Fruit fly (Drosophila melanogaster) whole organism, embryonic: ENCODE measurements around the gene Dok.

Experiments used
- Atf-2 ChIP-seq: fragments of 200-800 bp; sonication (Bioruptor generic); optimal IDR thresholded peaks from 2 replicates; lab custom pipeline; 2016; ENCODE audit warnings: missing biosample characterization, missing genetic modification characterization
- Blimp-1 ChIP-seq: fragments of 200-800 bp; sonication (Bioruptor generic); optimal IDR thresholded peaks from 3 replicates; lab custom pipeline; 2018; ENCODE audit warnings: missing biosample characterization, missing genetic modification characterization, mild to moderate bottlenecking, moderate library complexity, missing genetic modification reagents
- CG12155 ChIP-seq: fragments of 200-800 bp; sonication (Bioruptor generic); optimal IDR thresholded peaks from 3 replicates; lab custom pipeline; 2016; ENCODE audit warnings: missing biosample characterization, missing genetic modification characterization
- CG1233 ChIP-seq: fragments of 200-800 bp; sonication (Bioruptor generic); optimal IDR thresholded peaks from 4 replicates; lab custom pipeline; 2018; ENCODE audit warnings: missing biosample characterization, mild to moderate bottlenecking, missing genetic modification characterization
- CG13296 ChIP-seq: fragments of 200-800 bp; sonication (Bioruptor generic); optimal IDR thresholded peaks from 3 replicates; lab custom pipeline; 2018; ENCODE audit warnings: missing biosample characterization, mild to moderate bottlenecking, missing genetic modification characterization
- CG14441 ChIP-seq: fragments of 200-800 bp; sonication (Bioruptor generic); IDR thresholded peaks from 2 replicates; pipeline ENCODE4 v1.3.6; 2022; ENCODE audit warnings: missing biosample characterization, missing genetic modification characterization
- CG18262 ChIP-seq: fragments of 200-800 bp; optimal IDR thresholded peaks from 3 replicates; lab custom pipeline; 2019; ENCODE audit warnings: missing biosample characterization, mild to moderate bottlenecking, missing genetic modification characterization, moderate library complexity
- CG2712 ChIP-seq: fragments of 200-800 bp; optimal IDR thresholded peaks from 3 replicates; lab custom pipeline; 2019; ENCODE audit warnings: missing biosample characterization, mild to moderate bottlenecking, missing genetic modification characterization, moderate library complexity
- CG2889 ChIP-seq: fragments of 200-800 bp; sonication (Bioruptor generic); IDR thresholded peaks from 3 replicates; pipeline ENCODE4 v1.3.6; 2022; ENCODE audit warnings: missing biosample characterization, missing genetic modification characterization
- CG30403 ChIP-seq: fragments of 200-800 bp; sonication (Bioruptor generic); optimal IDR thresholded peaks from 3 replicates; lab custom pipeline; 2016; ENCODE audit warnings: missing biosample characterization, missing genetic modification characterization
- CG3065 ChIP-seq: fragments of 200-800 bp; sonication (Bioruptor generic); optimal IDR thresholded peaks from 2 replicates; lab custom pipeline; 2016; ENCODE audit warnings: missing biosample characterization, missing genetic modification characterization
- CG31365 ChIP-seq: fragments of 200-800 bp; sonication (Bioruptor generic); optimal IDR thresholded peaks from 2 replicates; lab custom pipeline; 2018; ENCODE audit warnings: missing biosample characterization, mild to moderate bottlenecking, missing genetic modification characterization
- CG43689 ChIP-seq: fragments of 200-800 bp; sonication (Bioruptor generic); IDR thresholded peaks from 2 replicates; pipeline ENCODE4 v1.3.6; 2022; ENCODE audit warnings: missing biosample characterization, missing genetic modification characterization
- CG6654 ChIP-seq: fragments of 200-800 bp; sonication (Bioruptor generic); optimal IDR thresholded peaks from 2 replicates; lab custom pipeline; 2017; ENCODE audit warnings: missing biosample characterization, mild to moderate bottlenecking, missing genetic modification characterization
- CG7372 ChIP-seq: fragments of 200-800 bp; sonication (Bioruptor generic); IDR thresholded peaks from 2 replicates; pipeline ENCODE4 v1.3.6; 2022; ENCODE audit warnings: missing biosample characterization, missing genetic modification characterization
- CkIIα-i1 ChIP-seq: fragments of 200-800 bp; sonication (Bioruptor generic); IDR thresholded peaks from 2 replicates; pipeline ENCODE4 v1.3.6; 2022; ENCODE audit warnings: missing biosample characterization, missing genetic modification characterization
- D ChIP-seq, 2 experiments: fragments of 200-800 bp in 1 of 2; fragments of >200 bp in 1 of 2; sonication (Bioruptor generic) in 1 of 2; optimal IDR thresholded peaks; 2 replicates in 1 of 2; 3 replicates in 1 of 2; lab custom pipeline; 2017; ENCODE audit warnings: mild to moderate bottlenecking in 1 of 2, missing biosample characterization in 1 of 2, missing genetic modification characterization in 1 of 2, missing genetic modification reagents in 1 of 2
- Dfd ChIP-seq, 2 experiments: fragments of >200 bp; optimal IDR thresholded peaks; 2 replicates each; lab custom pipeline; 2017; ENCODE audit warnings: missing biosample characterization in 2 of 2, missing genetic modification characterization in 2 of 2
- Doc3 ChIP-seq: fragments of 200-800 bp; sonication (Bioruptor generic); IDR thresholded peaks from 3 replicates; pipeline ENCODE4 v1.3.6; 2022; ENCODE audit warnings: missing biosample characterization, missing genetic modification characterization; ENCODE audit not compliant: partially characterized antibody
- Ets65A ChIP-seq: fragments of 200-800 bp; sonication (Bioruptor generic); peaks from one replicate; lab custom pipeline; 2016; ENCODE audit warnings: missing biosample characterization, missing genetic modification characterization
- Fer1 ChIP-seq: fragments of 200-800 bp; sonication (Bioruptor generic); optimal IDR thresholded peaks from 2 replicates; lab custom pipeline; 2017; ENCODE audit warnings: missing biosample characterization, mild to moderate bottlenecking, missing genetic modification characterization
- Gug ChIP-seq: fragments of 200-800 bp; sonication (Bioruptor generic); IDR thresholded peaks from 4 replicates; pipeline ENCODE4 v1.3.6; 2022; ENCODE audit warnings: missing biosample characterization, missing genetic modification characterization
- HLHmδ ChIP-seq: fragments of 200-800 bp; sonication (Bioruptor generic); optimal IDR thresholded peaks from 2 replicates; lab custom pipeline; 2018; ENCODE audit warnings: missing biosample characterization, mild to moderate bottlenecking, missing genetic modification characterization, moderate library complexity
- Lhr ChIP-seq: fragments of 200-800 bp; sonication (Bioruptor generic); optimal IDR thresholded peaks from 3 replicates; lab custom pipeline; 2017; ENCODE audit warnings: mild to moderate bottlenecking, missing biosample characterization, missing genetic modification reagents, missing genetic modification characterization
- Nf-YC ChIP-seq: fragments of 200-800 bp; optimal IDR thresholded peaks from 3 replicates; lab custom pipeline; 2019; ENCODE audit warnings: missing biosample characterization, mild to moderate bottlenecking, missing genetic modification characterization, moderate library complexity
- Optix ChIP-seq: fragments of 200-800 bp; sonication (Bioruptor generic); IDR thresholded peaks from 3 replicates; pipeline ENCODE4 v1.3.6; 2022; ENCODE audit warnings: missing biosample characterization, missing genetic modification characterization
- Xbp1 ChIP-seq: fragments of 200-800 bp; sonication (Bioruptor generic); optimal IDR thresholded peaks from 3 replicates; lab custom pipeline; 2016; ENCODE audit warnings: missing biosample characterization, mild to moderate bottlenecking, missing genetic modification characterization
- bcd ChIP-seq: fragments of 200-800 bp; sonication (Bioruptor generic); optimal IDR thresholded peaks from 2 replicates; lab custom pipeline; 2017; ENCODE audit warnings: missing biosample characterization, mild to moderate bottlenecking, missing genetic modification characterization
- bsh ChIP-seq, 2 experiments: fragments of 200-800 bp; sonication (Bioruptor generic); optimal IDR thresholded peaks; 2 replicates each; lab custom pipeline; 2017 to 2018; ENCODE audit warnings: mild to moderate bottlenecking in 2 of 2, missing biosample characterization in 2 of 2, missing genetic modification characterization in 2 of 2, moderate library complexity in 1 of 2
- chinmo ChIP-seq: fragments of 200-800 bp; sonication (Bioruptor generic); IDR thresholded peaks from 4 replicates; pipeline ENCODE4 v1.3.6; 2022; ENCODE audit warnings: missing biosample characterization, missing genetic modification characterization; ENCODE audit not compliant: partially characterized antibody
- ci ChIP-seq: fragments of 200-800 bp; sonication (Bioruptor generic); IDR thresholded peaks from 3 replicates; pipeline ENCODE4 v1.3.6; 2022; ENCODE audit warnings: missing biosample characterization, missing genetic modification characterization
- dan ChIP-seq: fragments of 200-800 bp; sonication (Bioruptor generic); IDR thresholded peaks from 2 replicates; pipeline ENCODE4 v1.3.6; 2022; ENCODE audit warnings: missing biosample characterization, missing genetic modification characterization
- dati ChIP-seq: fragments of 200-800 bp; sonication (Bioruptor generic); IDR thresholded peaks from 2 replicates; pipeline ENCODE4 v1.3.6; 2022; ENCODE audit warnings: missing biosample characterization, missing genetic modification characterization
- dmrt11E ChIP-seq: fragments of 200-800 bp; sonication (Bioruptor generic); optimal IDR thresholded peaks from 3 replicates; lab custom pipeline; 2018; ENCODE audit warnings: missing biosample characterization, mild to moderate bottlenecking, missing genetic modification characterization, moderate library complexity
- dpn ChIP-seq, 2 experiments: fragments of 200-800 bp; sonication (Bioruptor generic); optimal IDR thresholded peaks; 3 replicates each; lab custom pipeline; 2016; ENCODE audit warnings: missing biosample characterization in 2 of 2, missing genetic modification characterization in 2 of 2
- dysf ChIP-seq: fragments of 200-800 bp; sonication (Bioruptor generic); IDR thresholded peaks from 3 replicates; pipeline ENCODE4 v1.3.6; 2022; ENCODE audit warnings: missing biosample characterization, missing genetic modification characterization
- fru ChIP-seq: fragments of >200 bp; optimal IDR thresholded peaks from 2 replicates; lab custom pipeline; 2017
- ftz-f1 ChIP-seq: fragments of 200-800 bp; sonication (Bioruptor generic); optimal IDR thresholded peaks from 2 replicates; lab custom pipeline; 2016; ENCODE audit warnings: missing biosample characterization, missing genetic modification characterization
- gcm ChIP-seq: fragments of 200-800 bp; sonication (Bioruptor generic); optimal IDR thresholded peaks from 2 replicates; lab custom pipeline; 2019; ENCODE audit warnings: missing biosample characterization, mild to moderate bottlenecking, missing genetic modification characterization, moderate library complexity
- mam ChIP-seq: fragments of 200-800 bp; sonication (Bioruptor generic); optimal IDR thresholded peaks from 3 replicates; lab custom pipeline; 2016; ENCODE audit warnings: missing biosample characterization, missing genetic modification characterization
- nom ChIP-seq: fragments of 200-800 bp; sonication (Bioruptor generic); optimal IDR thresholded peaks from 2 replicates; lab custom pipeline; 2017; ENCODE audit warnings: missing biosample characterization, missing genetic modification characterization, mild to moderate bottlenecking, moderate library complexity, missing genetic modification reagents
- pho ChIP-seq: fragments of 200-800 bp; sonication (Bioruptor generic); optimal IDR thresholded peaks from 2 replicates; lab custom pipeline; 2016; ENCODE audit warnings: missing biosample characterization, missing genetic modification characterization
- psq ChIP-seq: fragments of 200-800 bp; sonication (Bioruptor generic); optimal IDR thresholded peaks from 2 replicates; lab custom pipeline; 2017; ENCODE audit warnings: missing biosample characterization, missing genetic modification characterization
- scrt ChIP-seq: fragments of 200-800 bp; sonication (Bioruptor generic); optimal IDR thresholded peaks from 2 replicates; lab custom pipeline; 2018; ENCODE audit warnings: missing biosample characterization, mild to moderate bottlenecking, missing genetic modification characterization, moderate library complexity
- vnd ChIP-seq: fragments of 200-800 bp; sonication (Bioruptor generic); IDR thresholded peaks from 3 replicates; pipeline ENCODE4 v1.3.6; 2022; ENCODE audit warnings: missing biosample characterization, missing genetic modification characterization; ENCODE audit not compliant: partially characterized antibody
- wor ChIP-seq: fragments of 200-800 bp; sonication (Bioruptor generic); IDR thresholded peaks from 2 replicates; pipeline ENCODE4 v1.3.6; 2022; ENCODE audit warnings: missing biosample characterization, missing genetic modification characterization
- z ChIP-seq: fragments of 200-800 bp; sonication (Bioruptor generic); IDR thresholded peaks from 3 replicates; pipeline ENCODE4 v1.3.6; 2022; ENCODE audit warnings: missing biosample characterization, missing genetic modification characterization
- zen2 ChIP-seq: fragments of 200-800 bp; sonication (Bioruptor generic); IDR thresholded peaks from 3 replicates; pipeline ENCODE4 v1.3.6; 2022; ENCODE audit warnings: missing biosample characterization, missing genetic modification characterization; ENCODE audit not compliant: partially characterized antibody
- zf30C ChIP-seq: fragments of 200-800 bp; sonication (Bioruptor generic); optimal IDR thresholded peaks from 3 replicates; lab custom pipeline; 2018; ENCODE audit warnings: missing biosample characterization, mild to moderate bottlenecking, missing genetic modification characterization

Dok gene

dm6 chrX:7293133-7293873 is 30.7 kb upstream of the Dok start (continued):
- TF ChIP-seq CG2889 (GFP tag; lab: Robert Waterston, UW), result peak; percentile 36; the same call in 1 of the 3 replicates
- peak; percentile 66 for TF ChIP-seq nom
- peak; percentile 72 for TF ChIP-seq CG14441 (GFP tag; lab: Robert Waterston, UW)
- TF ChIP-seq CG43689 (GFP tag; lab: Robert Waterston, UW), result no peak
- peak; percentile 77 for TF ChIP-seq dan
- TF ChIP-seq Nf-YC (tag; lab: Kevin White, UChicago), result peak; percentile 32
- peak; percentile 34 for TF ChIP-seq CG12155 (GFP tag; lab: Kevin White, UChicago)
- peak; percentile 87 for TF ChIP-seq CG2712 (tag; lab: Kevin White, UChicago)
- TF ChIP-seq bsh (GFP tag; optimal IDR thresholded peaks at IDR 0.05; lab: Kevin White, UChicago), result peak; percentile 66 to 95
- TF ChIP-seq gcm (GFP tag; lab: Kevin White, UChicago), result peak; percentile 77
- TF ChIP-seq D (optimal IDR thresholded peaks at IDR 0.05; lab: Kevin White, UChicago), result no peak
- TF ChIP-seq D (GFP tag; optimal IDR thresholded peaks at IDR 0.05; lab: Kevin White, UChicago), result peak; percentile 68
- TF ChIP-seq CG30403 (GFP tag; lab: Kevin White, UChicago), result peak; percentile 77
- TF ChIP-seq Doc3 (GFP tag; lab: Robert Waterston, UW), result no peak
- TF ChIP-seq z, result peak; percentile 83
- TF ChIP-seq dysf (GFP tag; lab: Robert Waterston, UW), result peak; percentile 80
- TF ChIP-seq fru (lab: Kevin White, UChicago), result no peak
- TF ChIP-seq Blimp-1 (GFP tag; lab: Kevin White, UChicago), result peak; percentile 84
- no peak for TF ChIP-seq zen2
- peak; percentile 93 for TF ChIP-seq ci (GFP tag; lab: Robert Waterston, UW)
- TF ChIP-seq mam (GFP tag; lab: Kevin White, UChicago), result peak; percentile 57
- peak; percentile 13 for TF ChIP-seq CG13296 (GFP tag; lab: Kevin White, UChicago)
- TF ChIP-seq chinmo (GFP tag; lab: Robert Waterston, UW), result no peak
- peak; percentile 62 for TF ChIP-seq CG3065 (GFP tag; lab: Kevin White, UChicago)
- TF ChIP-seq scrt (GFP tag; lab: Kevin White, UChicago), result peak; percentile 44
- peak; percentile 98 for TF ChIP-seq Ets65A
- peak; percentile 93 for TF ChIP-seq Optix (GFP tag; lab: Robert Waterston, UW)
- peak; percentile 86 for TF ChIP-seq Atf-2 (GFP tag; lab: Kevin White, UChicago)
- TF ChIP-seq Gug, result peak; percentile 90
- TF ChIP-seq CkIIα-i1 (GFP tag; lab: Robert Waterston, UW), result no peak
- peak; percentile 67 for TF ChIP-seq CG6654
- peak; percentile 84 for TF ChIP-seq Xbp1 (GFP tag; lab: Kevin White, UChicago)
- TF ChIP-seq dpn (GFP tag; optimal IDR thresholded peaks at IDR 0.05; lab: Kevin White, UChicago), result peak; percentile 74 to 82
- peak; percentile 68 for TF ChIP-seq Lhr
- no peak for TF ChIP-seq psq
- TF ChIP-seq ftz-f1 (GFP tag; lab: Kevin White, UChicago), result no peak
- TF ChIP-seq Fer1, result peak; percentile 19
- TF ChIP-seq dati (GFP tag; lab: Robert Waterston, UW), result peak; percentile 77; the same call in 1 of the 2 replicates
- TF ChIP-seq pho, result peak; percentile 31
- no peak for TF ChIP-seq vnd (GFP tag; lab: Robert Waterston, UW)
- peak; percentile 86 for TF ChIP-seq CG18262 (tag; lab: Kevin White, UChicago)
- peak; percentile 72 for TF ChIP-seq CG7372 (GFP tag; lab: Robert Waterston, UW)
- TF ChIP-seq zf30C, result peak; percentile 95
- no peak for TF ChIP-seq Dfd (GFP tag; optimal IDR thresholded peaks at IDR 0.05; lab: Kevin White, UChicago)
- peak; percentile 69 for TF ChIP-seq CG1233 (GFP tag; lab: Kevin White, UChicago)
- TF ChIP-seq bcd, result peak; percentile 75
- peak; percentile 92 for TF ChIP-seq dmrt11E (tag; lab: Kevin White, UChicago)
- no peak for TF ChIP-seq HLHmδ (GFP tag; lab: Kevin White, UChicago)
- peak; percentile 85 for TF ChIP-seq wor (GFP tag; lab: Robert Waterston, UW)
- peak; percentile 48 for TF ChIP-seq CG31365
